ENCODE assay signal across 5 fruit fly cellular contexts in the genomic region with DNA sequence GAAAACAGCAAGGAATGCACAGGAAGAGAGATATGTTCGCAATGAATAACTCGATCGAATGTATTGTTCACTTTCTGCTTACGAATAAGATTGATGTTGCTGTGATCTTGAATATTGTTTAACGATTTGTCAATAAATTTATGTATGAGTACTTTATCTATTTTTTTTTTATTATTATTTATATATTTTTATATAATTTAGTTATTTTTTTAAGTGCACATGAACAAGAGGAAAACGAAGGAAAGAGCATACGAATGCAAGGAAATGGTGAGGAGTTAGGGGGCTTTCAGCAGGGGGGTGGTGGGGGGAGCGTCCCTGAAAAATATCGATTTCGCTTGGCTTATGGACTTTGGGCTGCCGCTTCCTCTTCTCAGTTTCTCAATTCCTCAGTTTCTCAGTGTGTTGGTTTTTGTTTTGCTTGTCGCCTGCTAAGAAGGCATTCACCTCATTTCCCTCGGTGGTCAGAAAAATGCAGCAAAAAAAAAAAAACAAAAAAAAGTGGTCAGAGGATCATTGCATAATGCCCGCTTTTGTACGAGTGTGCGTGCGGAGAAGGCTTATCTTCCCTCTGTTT.
TF ChIP-seq lines count a peak whose summit lies in the region.

No protein-coding gene starts in this region.

- no peak for TF ChIP-seq CTCF in whole organism, embryonic (GFP tag; optimal IDR thresholded peaks at IDR 0.05; lab: Kevin White, UChicago)

TF ChIP-seq in whole organism, 6 proteins besides CTCF, POLR2A, EP300 and RAD21:
- TF ChIP-seq EcR (GFP tag; optimal IDR thresholded peaks at IDR 0.05; lab: Kevin White, UChicago) (peak; percentile 22 to 75), Dll (optimal IDR thresholded peaks at IDR 0.05; lab: Kevin White, UChicago) (no peak)

TF ChIP-seq in whole organism, embryonic, 481 proteins besides CTCF, POLR2A, EP300 and RAD21 (continues in another document):
- TF ChIP-seq CG34224 (GFP tag; IDR thresholded peaks at IDR 0.05; lab: Robert Waterston, UW; ENCODE audit: partially characterized antibody) (no peak), CG10209 (GFP tag; optimal IDR thresholded peaks at IDR 0.05; lab: Kevin White, UChicago) (no peak), D19A (tag; optimal IDR thresholded peaks at IDR 0.05; lab: Kevin White, UChicago) (peak; percentile 8), CG8281 (tag; optimal IDR thresholded peaks at IDR 0.05; lab: Kevin White, UChicago) (peak; percentile 85), CG16863 (GFP tag; optimal IDR thresholded peaks at IDR 0.05; lab: Kevin White, UChicago) (no peak), emc (GFP tag; optimal IDR thresholded peaks at IDR 0.05; lab: Kevin White, UChicago) (no peak), Drgx (GFP tag; IDR thresholded peaks at IDR 0.05; lab: Robert Waterston, UW) (peak; percentile 59), repo (GFP tag; optimal IDR thresholded peaks at IDR 0.05; lab: Kevin White, UChicago) (no peak), row (GFP tag; IDR thresholded peaks at IDR 0.05; lab: Robert Waterston, UW) (0 out of 3 replicates have a peak, but pooled peaks have one; percentile 10), ken (GFP tag; IDR thresholded peaks at IDR 0.05; lab: Robert Waterston, UW) (no peak), Usf (GFP tag; optimal IDR thresholded peaks at IDR 0.05; lab: Kevin White, UChicago) (no peak), CG2712 (tag; optimal IDR thresholded peaks at IDR 0.05; lab: Kevin White, UChicago) (peak; percentile 20), her (GFP tag; optimal IDR thresholded peaks at IDR 0.05; lab: Kevin White, UChicago) (no peak), CG2120 (GFP tag; optimal IDR thresholded peaks at IDR 0.05; lab: Kevin White, UChicago) (no peak), onecut (GFP tag; IDR thresholded peaks at IDR 0.05; lab: Robert Waterston, UW) (peak; percentile 75), Hr51 (GFP tag; optimal IDR thresholded peaks at IDR 0.05; lab: Kevin White, UChicago) (no peak), nom (GFP tag; optimal IDR thresholded peaks at IDR 0.05; lab: Kevin White, UChicago) (peak; percentile 93), CG2678 (tag; optimal IDR thresholded peaks at IDR 0.05; lab: Kevin White, UChicago) (peak; percentile 37), bbx (GFP tag; IDR thresholded peaks at IDR 0.05; lab: Robert Waterston, UW; ENCODE audit: partially characterized antibody) (no peak), CG1832 (GFP tag; optimal IDR thresholded peaks at IDR 0.05; lab: Kevin White, UChicago) (no peak)

TF ChIP-seq in whole organism, prepupa, 60 proteins besides CTCF, POLR2A, EP300 and RAD21 (continues in another document):
- TF ChIP-seq achi (GFP tag; optimal IDR thresholded peaks at IDR 0.05; lab: Kevin White, UChicago), result peak; percentile 76
- peak; percentile 24 for TF ChIP-seq lz (GFP tag; optimal IDR thresholded peaks at IDR 0.05; lab: Kevin White, UChicago)
- TF ChIP-seq CG6854 (GFP tag; optimal IDR thresholded peaks at IDR 0.05; lab: Kevin White, UChicago), result peak; percentile 80
- TF ChIP-seq CG1621 (tag; optimal IDR thresholded peaks at IDR 0.05; lab: Kevin White, UChicago), result peak; percentile 60
- peak; percentile 11 for TF ChIP-seq Sox102F (GFP tag; optimal IDR thresholded peaks at IDR 0.05; lab: Kevin White, UChicago)
- peak; percentile 34 for TF ChIP-seq CG7368 (GFP tag; optimal IDR thresholded peaks at IDR 0.05; lab: Kevin White, UChicago)
- TF ChIP-seq fkh (GFP tag; optimal IDR thresholded peaks at IDR 0.05; lab: Kevin White, UChicago), result no peak
- peak; percentile 91 for TF ChIP-seq CG3032 (tag; optimal IDR thresholded peaks at IDR 0.05; lab: Kevin White, UChicago)
- peak; percentile 12 for TF ChIP-seq cyc (GFP tag; optimal IDR thresholded peaks at IDR 0.05; lab: Kevin White, UChicago)
- peak; percentile 86 for TF ChIP-seq CG8632 (GFP tag; optimal IDR thresholded peaks at IDR 0.05; lab: Kevin White, UChicago)
- peak; percentile 45 for TF ChIP-seq Sox14 (GFP tag; optimal IDR thresholded peaks at IDR 0.05; lab: Kevin White, UChicago)
- TF ChIP-seq net (GFP tag; optimal IDR thresholded peaks at IDR 0.05; lab: Kevin White, UChicago), result peak; percentile 8
- peak; percentile 37 for TF ChIP-seq Eip75B (GFP tag; optimal IDR thresholded peaks at IDR 0.05; lab: Kevin White, UChicago)
- TF ChIP-seq CG4318 (GFP tag; optimal IDR thresholded peaks at IDR 0.05; lab: Kevin White, UChicago), result peak; percentile 12
- TF ChIP-seq Eip93F (GFP tag; optimal IDR thresholded peaks at IDR 0.05; lab: Kevin White, UChicago), result no peak
- peak; percentile 88 for TF ChIP-seq CG6808 (GFP tag; optimal IDR thresholded peaks at IDR 0.05; lab: Kevin White, UChicago)
- no peak for TF ChIP-seq fd85E (GFP tag; optimal IDR thresholded peaks at IDR 0.05; lab: Kevin White, UChicago)
- peak; percentile 56 for TF ChIP-seq CG11902 (GFP tag; optimal IDR thresholded peaks at IDR 0.05; lab: Kevin White, UChicago)
- TF ChIP-seq Gug (GFP tag; IDR thresholded peaks at IDR 0.05; lab: Robert Waterston, UW), result no peak
- TF ChIP-seq dac (GFP tag; optimal IDR thresholded peaks at IDR 0.05; lab: Kevin White, UChicago), result no peak
- peak; percentile 76 for TF ChIP-seq CG16779 (tag; optimal IDR thresholded peaks at IDR 0.05; lab: Kevin White, UChicago)

TF ChIP-seq in whole organism, pupa, 21 proteins besides CTCF, POLR2A, EP300 and RAD21:
- TF ChIP-seq CG9948 (tag; optimal IDR thresholded peaks at IDR 0.05; lab: Kevin White, UChicago) (peak; percentile 92), D1 (tag; optimal IDR thresholded peaks at IDR 0.05; lab: Kevin White, UChicago) (peak; percentile 88), CG15710 (tag; optimal IDR thresholded peaks at IDR 0.05; lab: Kevin White, UChicago) (peak; percentile 92), CG17806 (tag; optimal IDR thresholded peaks at IDR 0.05; lab: Kevin White, UChicago) (peak; percentile 92), fd96Ca (GFP tag; IDR thresholded peaks at IDR 0.05; lab: Robert Waterston, UW) (no peak), CG32121 (GFP tag; IDR thresholded peaks at IDR 0.05; lab: Robert Waterston, UW) (peak; percentile 30; the same call in 1 of the 2 replicates), rn (GFP tag; IDR thresholded peaks at IDR 0.05; lab: Robert Waterston, UW) (no peak), Ets98B (GFP tag; IDR thresholded peaks at IDR 0.05; lab: Robert Waterston, UW) (peak; percentile 49), CG4496 (GFP tag; IDR thresholded peaks at IDR 0.05; lab: Robert Waterston, UW) (peak; percentile 63; the same call in 1 of the 3 replicates), CG8301 (tag; optimal IDR thresholded peaks at IDR 0.05; lab: Kevin White, UChicago) (peak; percentile 74), Pif1A (GFP tag; optimal IDR thresholded peaks at IDR 0.05; lab: Kevin White, UChicago) (peak; percentile 67), CG14655 (GFP tag; optimal IDR thresholded peaks at IDR 0.05; lab: Kevin White, UChicago) (peak; percentile 85), CG12605 (GFP tag; IDR thresholded peaks at IDR 0.05; lab: Robert Waterston, UW) (no peak), Snoo (tag; optimal IDR thresholded peaks at IDR 0.05; lab: Kevin White, UChicago) (peak; percentile 49), gl (tag; optimal IDR thresholded peaks at IDR 0.05; lab: Kevin White, UChicago) (peak; percentile 62), EcR (GFP tag; optimal IDR thresholded peaks at IDR 0.05; lab: Kevin White, UChicago) (peak; percentile 92), Pif1B (GFP tag; optimal IDR thresholded peaks at IDR 0.05; lab: Kevin White, UChicago) (peak; percentile 50), CG8159 (tag; optimal IDR thresholded peaks at IDR 0.05; lab: Kevin White, UChicago) (peak; percentile 94), CG10348 (GFP tag; IDR thresholded peaks at IDR 0.05; lab: Robert Waterston, UW) (no peak), CG34367 (tag; optimal IDR thresholded peaks at IDR 0.05; lab: Kevin White, UChicago) (peak; percentile 71), CG13204 (GFP tag; optimal IDR thresholded peaks at IDR 0.05; lab: Kevin White, UChicago) (peak; percentile 80)

TF ChIP-seq in whole organism, wandering third instar larva, 38 proteins besides CTCF, POLR2A, EP300 and RAD21 (continues in another document):
- TF ChIP-seq dl (GFP tag; optimal IDR thresholded peaks at IDR 0.05; lab: Kevin White, UChicago; ENCODE audit: insufficient read depth in 1 of 2, partially characterized antibody in 2 of 2), result no peak
- no peak for TF ChIP-seq rgr (GFP tag; optimal IDR thresholded peaks at IDR 0.05; lab: Kevin White, UChicago)
- TF ChIP-seq lola (GFP tag; optimal IDR thresholded peaks at IDR 0.05; lab: Kevin White, UChicago), result no peak
- no peak for TF ChIP-seq CrebA (GFP tag; optimal IDR thresholded peaks at IDR 0.05; lab: Kevin White, UChicago; ENCODE audit: borderline replicate concordance)
- no peak for TF ChIP-seq pan (optimal IDR thresholded peaks at IDR 0.05; lab: Kevin White, UChicago)
- no peak for TF ChIP-seq CG32264 (GFP tag; optimal IDR thresholded peaks at IDR 0.05; lab: Kevin White, UChicago)
- TF ChIP-seq foxo (GFP tag; optimal IDR thresholded peaks at IDR 0.05; lab: Kevin White, UChicago), result peak in 1 of 2 experiments; percentile 22
- no peak for TF ChIP-seq usp (GFP tag; optimal IDR thresholded peaks at IDR 0.05; lab: Kevin White, UChicago)
- TF ChIP-seq tai (GFP tag; optimal IDR thresholded peaks at IDR 0.05; lab: Kevin White, UChicago), result no peak
- no peak for TF ChIP-seq Dfd (GFP tag; optimal IDR thresholded peaks at IDR 0.05; lab: Kevin White, UChicago)
- TF ChIP-seq Hr83 (GFP tag; optimal IDR thresholded peaks at IDR 0.05; lab: Kevin White, UChicago; ENCODE audit: poor library complexity, severe bottlenecking), result no peak
- peak; percentile 15 for TF ChIP-seq OdsH (GFP tag; optimal IDR thresholded peaks at IDR 0.05; lab: Kevin White, UChicago)
- peak; percentile 9 for TF ChIP-seq Hnf4 (GFP tag; optimal IDR thresholded peaks at IDR 0.05; lab: Kevin White, UChicago)
- no peak for TF ChIP-seq Abd-B (GFP tag; optimal IDR thresholded peaks at IDR 0.05; lab: Kevin White, UChicago)
- TF ChIP-seq N (GFP tag; optimal IDR thresholded peaks at IDR 0.05; lab: Kevin White, UChicago), result no peak
- peak; percentile 71 for TF ChIP-seq HLH106 (tag; optimal IDR thresholded peaks at IDR 0.05; lab: Kevin White, UChicago)
- TF ChIP-seq Vsx2 (GFP tag; optimal IDR thresholded peaks at IDR 0.05; lab: Kevin White, UChicago; ENCODE audit: partially characterized antibody), result no peak
- TF ChIP-seq Dif (GFP tag; optimal IDR thresholded peaks at IDR 0.05; lab: Kevin White, UChicago; ENCODE audit: partially characterized antibody), result no peak
- TF ChIP-seq dmrt93B (GFP tag; optimal IDR thresholded peaks at IDR 0.05; lab: Kevin White, UChicago), result peak; percentile 13
- no peak for TF ChIP-seq br (GFP tag; optimal IDR thresholded peaks at IDR 0.05; lab: Kevin White, UChicago)
- TF ChIP-seq woc (GFP tag; optimal IDR thresholded peaks at IDR 0.05; lab: Kevin White, UChicago), result no peak
- no peak for TF ChIP-seq sv (GFP tag; optimal IDR thresholded peaks at IDR 0.05; lab: Kevin White, UChicago)
- TF ChIP-seq sage (GFP tag; optimal IDR thresholded peaks at IDR 0.05; lab: Kevin White, UChicago), result peak; percentile 3
- TF ChIP-seq Sp1 (GFP tag; optimal IDR thresholded peaks at IDR 0.05; lab: Kevin White, UChicago), result peak; percentile 74
- no peak for TF ChIP-seq GATAd (GFP tag; optimal IDR thresholded peaks at IDR 0.05; lab: Kevin White, UChicago)
- no peak for TF ChIP-seq Hr78 (GFP tag; optimal IDR thresholded peaks at IDR 0.05; lab: Kevin White, UChicago)
- TF ChIP-seq dsf (GFP tag; optimal IDR thresholded peaks at IDR 0.05; lab: Kevin White, UChicago; ENCODE audit: borderline replicate concordance), result no peak
